Fruit fly (Drosophila melanogaster): ENCODE results near the gene obst-H.

DNA sequence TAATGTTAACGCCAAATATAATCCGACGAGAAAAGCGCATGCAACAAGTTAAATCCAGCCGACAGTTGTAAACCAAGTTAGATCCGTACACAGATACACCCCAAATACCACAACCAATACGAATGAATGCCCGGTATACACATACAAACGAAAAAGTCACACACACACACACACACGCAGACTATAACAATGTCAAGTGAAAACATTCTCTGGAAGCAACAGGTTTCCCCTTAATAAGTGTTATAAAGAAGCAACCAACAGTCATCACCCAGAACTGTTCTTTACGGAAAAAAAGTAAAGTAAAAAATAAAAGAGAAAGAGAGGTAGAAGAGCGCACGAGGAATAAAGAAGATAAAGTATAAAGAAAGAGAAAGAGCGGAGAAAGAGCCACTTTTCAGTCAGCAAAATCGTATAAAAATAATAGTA lies 6.8 kb upstream of the obst-H start:
- TF ChIP-seq psq (optimal IDR thresholded peaks at IDR 0.05) (no peak), pan (optimal IDR thresholded peaks at IDR 0.05) (no peak), CG8478 (optimal IDR thresholded peaks at IDR 0.05) (no peak), usp (GFP tag; optimal IDR thresholded peaks at IDR 0.05) (no peak), Dll (optimal IDR thresholded peaks at IDR 0.05) (no peak)
